Fruit fly (Drosophila melanogaster): ENCODE measurements around the gene Cp16.

Cp16 gene

dm6 chr3L:8746519-8746918, 14.8 kb downstream of the Cp16 start:
- TF ChIP-seq EcR (GFP tag; optimal IDR thresholded peaks at IDR 0.05) (no peak), Dll (optimal IDR thresholded peaks at IDR 0.05) (no peak), CG8478 (optimal IDR thresholded peaks at IDR 0.05) (no peak), psq (optimal IDR thresholded peaks at IDR 0.05) (no peak), usp (GFP tag; optimal IDR thresholded peaks at IDR 0.05) (no peak), pan (optimal IDR thresholded peaks at IDR 0.05) (no peak)

- TF ChIP-seq Dll (optimal IDR thresholded peaks at IDR 0.05) (no peak), usp (GFP tag; optimal IDR thresholded peaks at IDR 0.05) (no peak), pan (optimal IDR thresholded peaks at IDR 0.05) (no peak), psq (optimal IDR thresholded peaks at IDR 0.05) (no peak), EcR (GFP tag; optimal IDR thresholded peaks at IDR 0.05) (no peak), CG8478 (optimal IDR thresholded peaks at IDR 0.05) (no peak)
Observed at dm6 chr3L:8748323-8748722, 16.6 kb downstream of the Cp16 start.

- no peak for TF ChIP-seq Dll (optimal IDR thresholded peaks at IDR 0.05)
- TF ChIP-seq psq (optimal IDR thresholded peaks at IDR 0.05), result no peak
- TF ChIP-seq usp (GFP tag; optimal IDR thresholded peaks at IDR 0.05), result no peak
- TF ChIP-seq pan (optimal IDR thresholded peaks at IDR 0.05), result no peak
- TF ChIP-seq CG8478 (optimal IDR thresholded peaks at IDR 0.05), result no peak
- TF ChIP-seq EcR (GFP tag; optimal IDR thresholded peaks at IDR 0.05), result no peak
Observed at dm6 chr3L:8748839-8749238, 17.1 kb downstream of the Cp16 start.

dm6 chr3L:8749676-8750654, 18.2 kb downstream of the Cp16 start, which contains the start of gene CG13306:
TSS of gene CG13306 (minus strand) at chr3L:8749726.
- no peak for TF ChIP-seq psq (optimal IDR thresholded peaks at IDR 0.05)
- no peak for TF ChIP-seq usp (GFP tag; optimal IDR thresholded peaks at IDR 0.05)
- no peak for TF ChIP-seq CG8478 (optimal IDR thresholded peaks at IDR 0.05)
- no peak for TF ChIP-seq Dll (optimal IDR thresholded peaks at IDR 0.05)
- no peak for TF ChIP-seq pan (optimal IDR thresholded peaks at IDR 0.05)
- no peak for TF ChIP-seq EcR (GFP tag; optimal IDR thresholded peaks at IDR 0.05)

- no peak for TF ChIP-seq Dll (optimal IDR thresholded peaks at IDR 0.05)
- no peak for TF ChIP-seq pan (optimal IDR thresholded peaks at IDR 0.05)
- TF ChIP-seq psq (optimal IDR thresholded peaks at IDR 0.05), result no peak
- TF ChIP-seq EcR (GFP tag; optimal IDR thresholded peaks at IDR 0.05), result no peak
- no peak for TF ChIP-seq CG8478 (optimal IDR thresholded peaks at IDR 0.05)
- TF ChIP-seq usp (GFP tag; optimal IDR thresholded peaks at IDR 0.05), result no peak
Observed at dm6 chr3L:8751262-8751661, 19.5 kb downstream of the Cp16 start.

dm6 chr3L:8753592-8753991, 21.8 kb downstream of the Cp16 start, which contains the start of gene Fhos:
TSS of gene Fhos (plus strand) at chr3L:8753619.
- no peak for TF ChIP-seq Dll (optimal IDR thresholded peaks at IDR 0.05)
- no peak for TF ChIP-seq pan (optimal IDR thresholded peaks at IDR 0.05)
- no peak for TF ChIP-seq psq (optimal IDR thresholded peaks at IDR 0.05)
- no peak for TF ChIP-seq usp (GFP tag; optimal IDR thresholded peaks at IDR 0.05)
- TF ChIP-seq CG8478 (optimal IDR thresholded peaks at IDR 0.05), result no peak
- TF ChIP-seq EcR (GFP tag; optimal IDR thresholded peaks at IDR 0.05), result no peak

- TF ChIP-seq pan (optimal IDR thresholded peaks at IDR 0.05) (no peak), Dll (optimal IDR thresholded peaks at IDR 0.05) (no peak), CG8478 (optimal IDR thresholded peaks at IDR 0.05) (no peak), psq (optimal IDR thresholded peaks at IDR 0.05) (no peak), usp (GFP tag; optimal IDR thresholded peaks at IDR 0.05) (no peak), EcR (GFP tag; optimal IDR thresholded peaks at IDR 0.05) (no peak)
Observed at dm6 chr3L:8755689-8756088, 23.9 kb downstream of the Cp16 start, which contains the start of gene CG6576. TSS of gene CG6576 (plus strand) at chr3L:8755989.

- TF ChIP-seq EcR (GFP tag; optimal IDR thresholded peaks at IDR 0.05) (no peak), psq (optimal IDR thresholded peaks at IDR 0.05) (no peak), usp (GFP tag; optimal IDR thresholded peaks at IDR 0.05) (no peak), pan (optimal IDR thresholded peaks at IDR 0.05) (no peak), CG8478 (optimal IDR thresholded peaks at IDR 0.05) (no peak), Dll (optimal IDR thresholded peaks at IDR 0.05) (no peak)
Observed at dm6 chr3L:8763037-8763454, 31.3 kb downstream of the Cp16 start.

- TF ChIP-seq psq (optimal IDR thresholded peaks at IDR 0.05) (no peak), CG8478 (optimal IDR thresholded peaks at IDR 0.05) (no peak), usp (GFP tag; optimal IDR thresholded peaks at IDR 0.05) (no peak), Dll (optimal IDR thresholded peaks at IDR 0.05) (no peak), pan (optimal IDR thresholded peaks at IDR 0.05) (peak; percentile 94)
Observed at dm6 chr3L:8763794-8764193, 32.0 kb downstream of the Cp16 start.

- no peak for TF ChIP-seq CG8478 (optimal IDR thresholded peaks at IDR 0.05)
- TF ChIP-seq EcR (GFP tag; optimal IDR thresholded peaks at IDR 0.05), result no peak
- TF ChIP-seq psq (optimal IDR thresholded peaks at IDR 0.05), result no peak
- no peak for TF ChIP-seq usp (GFP tag; optimal IDR thresholded peaks at IDR 0.05)
- no peak for TF ChIP-seq pan (optimal IDR thresholded peaks at IDR 0.05)
Observed at dm6 chr3L:8765493-8765892, 33.7 kb downstream of the Cp16 start.

- no peak for TF ChIP-seq CG8478 (optimal IDR thresholded peaks at IDR 0.05)
- TF ChIP-seq Dll (optimal IDR thresholded peaks at IDR 0.05), result peak; percentile 3
- TF ChIP-seq EcR (GFP tag; optimal IDR thresholded peaks at IDR 0.05), result no peak
Observed at dm6 chr3L:8765969-8766538, 34.3 kb downstream of the Cp16 start.

dm6 chr3L:8767876-8768275, 36.1 kb downstream of the Cp16 start:
- TF ChIP-seq pan (optimal IDR thresholded peaks at IDR 0.05) (no peak), usp (GFP tag; optimal IDR thresholded peaks at IDR 0.05) (no peak), Dll (optimal IDR thresholded peaks at IDR 0.05) (no peak), psq (optimal IDR thresholded peaks at IDR 0.05) (no peak), EcR (GFP tag; optimal IDR thresholded peaks at IDR 0.05) (no peak), CG8478 (optimal IDR thresholded peaks at IDR 0.05) (no peak)
